Fruit fly (Drosophila melanogaster) whole organism, embryonic: ENCODE results near the gene MtnE.

Source experiments
- Adf1 ChIP-seq: fragments of 200-800 bp; sonication (Bioruptor generic); IDR thresholded peaks from 2 replicates; pipeline ENCODE4 v1.3.6; 2022; ENCODE audit warnings: missing biosample characterization, missing genetic modification characterization
- Aef1 ChIP-seq: fragments of 200-800 bp; sonication (Bioruptor generic); IDR thresholded peaks from 3 replicates; pipeline ENCODE4 v1.3.6; 2022; ENCODE audit warnings: missing biosample characterization, missing genetic modification characterization
- Bgb ChIP-seq: fragments of 200-800 bp; sonication (Bioruptor generic); IDR thresholded peaks from 2 replicates; pipeline ENCODE4 v1.3.6; 2022; ENCODE audit warnings: missing biosample characterization, missing genetic modification characterization; ENCODE audit not compliant: partially characterized antibody
- CG12391 ChIP-seq: fragments of 200-800 bp; sonication (Bioruptor generic); optimal IDR thresholded peaks from 3 replicates; lab custom pipeline; 2018; ENCODE audit warnings: missing biosample characterization, mild to moderate bottlenecking, missing genetic modification characterization, moderate library complexity
- CG14050 ChIP-seq: fragments of 200-800 bp; sonication (Bioruptor generic); IDR thresholded peaks from 3 replicates; pipeline ENCODE4 v1.3.6; 2022; ENCODE audit warnings: missing biosample characterization, missing genetic modification characterization
- CG14965 ChIP-seq: fragments of 200-800 bp; sonication (Bioruptor generic); optimal IDR thresholded peaks from 2 replicates; lab custom pipeline; 2016; ENCODE audit warnings: missing biosample characterization, missing genetic modification characterization, borderline replicate concordance
- CG1529 ChIP-seq: fragments of 200-800 bp; sonication (Bioruptor generic); optimal IDR thresholded peaks from 3 replicates; lab custom pipeline; 2018; ENCODE audit warnings: missing biosample characterization, missing genetic modification characterization
- CG16815 ChIP-seq: fragments of 200-800 bp; sonication (Bioruptor generic); optimal IDR thresholded peaks from 3 replicates; lab custom pipeline; 2017; ENCODE audit warnings: missing biosample characterization, mild to moderate bottlenecking, missing genetic modification characterization
- CG16863 ChIP-seq: fragments of 200-800 bp; sonication (Bioruptor generic); optimal IDR thresholded peaks from 3 replicates; lab custom pipeline; 2016; ENCODE audit warnings: missing biosample characterization, missing genetic modification characterization
- CG17361 ChIP-seq: fragments of 200-800 bp; sonication (Bioruptor generic); IDR thresholded peaks from 3 replicates; pipeline ENCODE4 v1.3.6; 2022; ENCODE audit warnings: missing biosample characterization, missing genetic modification characterization
- CG17385 ChIP-seq: fragments of 200-800 bp; sonication (Bioruptor generic); optimal IDR thresholded peaks from 3 replicates; lab custom pipeline; 2018; ENCODE audit warnings: missing biosample characterization, mild to moderate bottlenecking, missing genetic modification characterization
- CG17612 ChIP-seq: fragments of 200-800 bp; sonication (Bioruptor generic); IDR thresholded peaks from 2 replicates; pipeline ENCODE4 v1.3.6; 2022; ENCODE audit warnings: missing biosample characterization, missing genetic modification characterization
- CG30431 ChIP-seq: fragments of 200-800 bp; sonication (Bioruptor generic); optimal IDR thresholded peaks from 2 replicates; lab custom pipeline; 2017; ENCODE audit warnings: missing biosample characterization, missing genetic modification characterization
- CG3163 ChIP-seq: fragments of 200-800 bp; sonication (Bioruptor generic); optimal IDR thresholded peaks from 3 replicates; lab custom pipeline; 2016; ENCODE audit warnings: missing biosample characterization, missing genetic modification characterization
- CG33557 ChIP-seq: fragments of 200-800 bp; sonication (Bioruptor generic); optimal IDR thresholded peaks from 2 replicates; lab custom pipeline; 2019; ENCODE audit warnings: missing biosample characterization, mild to moderate bottlenecking, missing genetic modification characterization, moderate library complexity
- CG6272 ChIP-seq: fragments of 200-800 bp; sonication (Bioruptor generic); IDR thresholded peaks from 2 replicates; pipeline ENCODE4 v1.3.6; 2022; ENCODE audit warnings: missing biosample characterization, missing genetic modification characterization
- CG6654 ChIP-seq: fragments of 200-800 bp; sonication (Bioruptor generic); optimal IDR thresholded peaks from 2 replicates; lab custom pipeline; 2017; ENCODE audit warnings: missing biosample characterization, mild to moderate bottlenecking, missing genetic modification characterization
- CG9609 ChIP-seq: fragments of 200-800 bp; sonication (Bioruptor generic); optimal IDR thresholded peaks from 3 replicates; lab custom pipeline; 2016; ENCODE audit warnings: missing biosample characterization, missing genetic modification characterization
- CG9817 ChIP-seq: fragments of 200-800 bp; sonication (Bioruptor generic); optimal IDR thresholded peaks from 2 replicates; lab custom pipeline; 2018; ENCODE audit warnings: missing biosample characterization, mild to moderate bottlenecking, missing genetic modification characterization, moderate library complexity
- CTCF ChIP-seq: fragments of 200-800 bp; sonication (Bioruptor generic); optimal IDR thresholded peaks from 2 replicates; lab custom pipeline; 2017; ENCODE audit warnings: missing biosample characterization, mild to moderate bottlenecking, missing genetic modification characterization, moderate library complexity
- D19A ChIP-seq: fragments of 200-800 bp; optimal IDR thresholded peaks from 3 replicates; lab custom pipeline; 2019; ENCODE audit warnings: missing biosample characterization, mild to moderate bottlenecking, missing genetic modification characterization, moderate library complexity
- Dek ChIP-seq: fragments of 200-800 bp; sonication (Bioruptor generic); optimal IDR thresholded peaks from 3 replicates; lab custom pipeline; 2019; ENCODE audit warnings: missing biosample characterization, mild to moderate bottlenecking, missing genetic modification characterization, moderate library complexity
- Doc2 ChIP-seq: fragments of 200-800 bp; sonication (Bioruptor generic); IDR thresholded peaks from 2 replicates; pipeline ENCODE4 v1.3.6; 2022; ENCODE audit warnings: missing biosample characterization, missing genetic modification characterization
- Doc3 ChIP-seq: fragments of 200-800 bp; sonication (Bioruptor generic); IDR thresholded peaks from 3 replicates; pipeline ENCODE4 v1.3.6; 2022; ENCODE audit warnings: missing biosample characterization, missing genetic modification characterization; ENCODE audit not compliant: partially characterized antibody
- E2f2 ChIP-seq: fragments of 200-800 bp; sonication (Bioruptor generic); IDR thresholded peaks from 2 replicates; pipeline ENCODE4 v1.3.6; 2022; ENCODE audit warnings: missing biosample characterization, missing genetic modification characterization
- Elba2 ChIP-seq: fragments of 200-800 bp; sonication (Bioruptor generic); optimal IDR thresholded peaks from 3 replicates; lab custom pipeline; 2016; ENCODE audit warnings: missing biosample characterization, missing genetic modification characterization
- H15 ChIP-seq: fragments of 200-800 bp; sonication (Bioruptor generic); IDR thresholded peaks from 3 replicates; pipeline ENCODE4 v1.3.6; 2022; ENCODE audit warnings: missing biosample characterization, missing genetic modification characterization
- NFAT ChIP-seq: fragments of 200-800 bp; sonication (Bioruptor generic); IDR thresholded peaks from 2 replicates; pipeline ENCODE4 v1.3.6; 2022; ENCODE audit warnings: missing biosample characterization, missing genetic modification characterization
- Neu2 ChIP-seq: fragments of 200-800 bp; sonication (Bioruptor generic); optimal IDR thresholded peaks from 3 replicates; lab custom pipeline; 2016; ENCODE audit warnings: missing biosample characterization, missing genetic modification characterization, borderline replicate concordance
- Nf-YC ChIP-seq: fragments of 200-800 bp; optimal IDR thresholded peaks from 3 replicates; lab custom pipeline; 2019; ENCODE audit warnings: missing biosample characterization, mild to moderate bottlenecking, missing genetic modification characterization, moderate library complexity
- Oaz ChIP-seq: fragments of 200-800 bp; sonication (Bioruptor generic); IDR thresholded peaks from 2 replicates; pipeline ENCODE4 v1.3.6; 2022; ENCODE audit warnings: missing biosample characterization, missing genetic modification characterization
- PHDP ChIP-seq: fragments of 200-800 bp; sonication (Bioruptor generic); optimal IDR thresholded peaks from 3 replicates; lab custom pipeline; 2018; ENCODE audit warnings: missing biosample characterization, mild to moderate bottlenecking, missing genetic modification characterization, moderate library complexity
- Spps ChIP-seq: fragments of 200-800 bp; sonication (Bioruptor generic); optimal IDR thresholded peaks from 2 replicates; lab custom pipeline; 2018; ENCODE audit warnings: missing biosample characterization, mild to moderate bottlenecking, missing genetic modification characterization
- bigmax ChIP-seq: fragments of 200-800 bp; sonication (Bioruptor generic); optimal IDR thresholded peaks from 2 replicates; lab custom pipeline; 2018; ENCODE audit warnings: missing biosample characterization, mild to moderate bottlenecking, missing genetic modification characterization
- cas ChIP-seq: fragments of 200-800 bp; sonication (Bioruptor generic); IDR thresholded peaks from 2 replicates; pipeline ENCODE4 v1.3.6; 2022; ENCODE audit warnings: missing biosample characterization, missing genetic modification characterization
- chm ChIP-seq: fragments of 200-800 bp; sonication (Bioruptor generic); IDR thresholded peaks from 2 replicates; pipeline ENCODE4 v1.3.6; 2022; ENCODE audit warnings: missing biosample characterization, missing genetic modification characterization
- fd64A ChIP-seq: fragments of 200-800 bp; sonication (Bioruptor generic); optimal IDR thresholded peaks from 3 replicates; lab custom pipeline; 2018; ENCODE audit warnings: missing biosample characterization, mild to moderate bottlenecking, missing genetic modification characterization
- gsb-n ChIP-seq: fragments of 200-800 bp; sonication (Bioruptor generic); optimal IDR thresholded peaks from 3 replicates; lab custom pipeline; 2018; ENCODE audit warnings: missing biosample characterization, mild to moderate bottlenecking, missing genetic modification characterization
- inv ChIP-seq: fragments of 200-800 bp; sonication (Bioruptor generic); IDR thresholded peaks from 2 replicates; pipeline ENCODE4 v1.3.6; 2022; ENCODE audit warnings: missing biosample characterization, missing genetic modification characterization; ENCODE audit not compliant: partially characterized antibody
- pita ChIP-seq: fragments of 200-800 bp; sonication (Bioruptor generic); optimal IDR thresholded peaks from 2 replicates; lab custom pipeline; 2017; ENCODE audit warnings: missing biosample characterization, mild to moderate bottlenecking, missing genetic modification characterization
- sens ChIP-seq: fragments of 200-800 bp; sonication (Bioruptor generic); peaks from one replicate; lab custom pipeline; 2016; ENCODE audit warnings: missing biosample characterization, missing genetic modification characterization
- sim ChIP-seq: fragments of 200-800 bp; sonication (Bioruptor generic); IDR thresholded peaks from 2 replicates; pipeline ENCODE4 v1.3.6; 2022; ENCODE audit warnings: missing biosample characterization, missing genetic modification characterization
- slbo ChIP-seq: fragments of 200-800 bp; sonication (Bioruptor generic); IDR thresholded peaks from 2 replicates; pipeline ENCODE4 v1.3.6; 2022; ENCODE audit warnings: missing biosample characterization, missing genetic modification characterization
- slou ChIP-seq: fragments of 200-800 bp; sonication (Bioruptor generic); optimal IDR thresholded peaks from 3 replicates; lab custom pipeline; 2016; ENCODE audit warnings: missing biosample characterization, missing genetic modification characterization
- so ChIP-seq: fragments of 200-800 bp; sonication (Bioruptor generic); IDR thresholded peaks from 3 replicates; pipeline ENCODE4 v1.3.6; 2022; ENCODE audit warnings: missing biosample characterization, missing genetic modification characterization
- sug ChIP-seq: fragments of 200-800 bp; optimal IDR thresholded peaks from 2 replicates; lab custom pipeline; 2019; ENCODE audit warnings: missing biosample characterization, mild to moderate bottlenecking, missing genetic modification characterization, moderate library complexity
- toy ChIP-seq: fragments of 200-800 bp; sonication (Bioruptor generic); IDR thresholded peaks from 2 replicates; pipeline ENCODE4 v1.3.6; 2022; ENCODE audit warnings: missing biosample characterization, missing genetic modification characterization
- ttk ChIP-seq: fragments of 200-800 bp; sonication (Bioruptor generic); IDR thresholded peaks from 2 replicates; pipeline ENCODE4 v2.1.2; 2022; ENCODE audit warnings: missing biosample characterization, missing genetic modification characterization
- unc-4 ChIP-seq: fragments of 200-800 bp; sonication (Bioruptor generic); IDR thresholded peaks from 2 replicates; pipeline ENCODE4 v1.3.6; 2022; ENCODE audit warnings: missing biosample characterization, missing genetic modification characterization; ENCODE audit not compliant: partially characterized antibody
- vvl ChIP-seq: fragments of 200-800 bp; sonication (Bioruptor generic); IDR thresholded peaks from 2 replicates; pipeline ENCODE4 v1.3.6; 2022; ENCODE audit warnings: missing biosample characterization, missing genetic modification characterization

Gene MtnE

DNA sequence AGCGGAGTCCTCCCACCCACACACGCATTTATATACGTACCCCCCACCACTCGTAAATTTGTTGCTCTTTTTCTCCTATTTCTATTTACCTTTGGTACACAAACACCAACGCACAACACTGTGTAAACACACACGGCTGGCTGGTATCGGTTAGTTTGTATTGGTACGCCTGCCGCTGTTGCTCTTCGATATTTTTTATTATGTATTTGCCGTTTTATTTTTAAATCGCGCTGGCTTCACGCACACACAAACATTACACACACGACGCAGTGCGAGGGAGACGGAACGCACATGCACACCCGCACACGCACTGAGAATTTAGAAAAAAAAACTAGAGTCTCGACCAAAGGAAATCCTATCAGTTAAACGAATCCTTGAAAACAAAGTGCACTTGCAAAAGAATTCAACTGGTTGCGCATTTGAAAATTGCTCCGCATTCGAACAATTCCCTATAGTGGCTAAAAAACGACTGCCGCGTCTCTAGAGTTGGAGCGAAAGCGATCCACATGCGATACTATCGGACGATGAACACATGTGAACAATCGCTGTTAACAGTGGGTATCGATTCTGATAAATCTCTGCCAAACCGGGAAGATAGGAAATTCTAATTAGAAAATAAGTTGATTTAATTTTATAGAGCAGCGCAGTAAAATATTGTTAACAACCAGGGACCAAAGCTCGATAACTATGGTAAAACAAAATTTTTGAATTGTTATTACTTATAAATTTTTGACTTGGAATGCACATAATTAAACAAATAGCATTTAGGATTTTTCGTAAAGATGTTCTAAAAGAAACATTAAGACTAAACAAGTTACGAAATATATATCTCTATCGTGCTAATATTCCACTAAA is 16.4 kb upstream of the MtnE start (continued):
- TF ChIP-seq chm (GFP tag; lab: Robert Waterston, UW): peak; percentile 85
- no peak for TF ChIP-seq ttk (GFP tag; lab: Robert Waterston, UW)
- TF ChIP-seq so (GFP tag; lab: Robert Waterston, UW): peak; percentile 66; the same call in 2 of the 3 replicates
- peak; percentile 49 for TF ChIP-seq CG9817 (tag; lab: Kevin White, UChicago)
- peak; percentile 89 for TF ChIP-seq unc-4 (GFP tag; lab: Robert Waterston, UW)
- TF ChIP-seq CG33557 (GFP tag; lab: Kevin White, UChicago): peak; percentile 94
- peak; percentile 74 for TF ChIP-seq CG17385
- peak; percentile 2 for TF ChIP-seq CG6654 (GFP tag; lab: Kevin White, UChicago)
- TF ChIP-seq CG6272 (GFP tag; lab: Robert Waterston, UW): 0 out of 2 replicates have a peak, but pooled peaks have one; percentile 32
- TF ChIP-seq Aef1 (GFP tag; lab: Robert Waterston, UW): no peak
- TF ChIP-seq CTCF: peak; percentile 19
- peak; percentile 95 for TF ChIP-seq inv (GFP tag; lab: Robert Waterston, UW)
- peak; percentile 64 for TF ChIP-seq vvl (GFP tag; lab: Robert Waterston, UW)
- peak; percentile 63 for TF ChIP-seq gsb-n (tag; lab: Kevin White, UChicago)
- TF ChIP-seq slou: no peak
- TF ChIP-seq CG14050 (GFP tag; lab: Robert Waterston, UW): peak; percentile 22; the same call in 1 of the 3 replicates
- peak; percentile 95 for TF ChIP-seq Bgb
- peak; percentile 80 for TF ChIP-seq PHDP (tag; lab: Kevin White, UChicago)
- peak; percentile 79 for TF ChIP-seq Spps (tag; lab: Kevin White, UChicago)
- TF ChIP-seq CG9609: no peak
- TF ChIP-seq cas (GFP tag; lab: Robert Waterston, UW): no peak; the same call in 1 of the 2 replicates
- peak; percentile 16 for TF ChIP-seq D19A (tag; lab: Kevin White, UChicago)
- TF ChIP-seq sim (GFP tag; lab: Robert Waterston, UW): peak; percentile 63; the same call in 1 of the 2 replicates
- peak; percentile 66 for TF ChIP-seq CG14965 (GFP tag; lab: Kevin White, UChicago)
- TF ChIP-seq CG1529 (GFP tag; lab: Kevin White, UChicago): peak; percentile 86
- no peak for TF ChIP-seq Neu2 (GFP tag; lab: Kevin White, UChicago)
- TF ChIP-seq sug (tag; lab: Kevin White, UChicago): peak; percentile 48
- TF ChIP-seq Doc3: peak; percentile 84
- TF ChIP-seq CG16863 (GFP tag; lab: Kevin White, UChicago): peak; percentile 61
- no peak for TF ChIP-seq pita (GFP tag; lab: Kevin White, UChicago)
- TF ChIP-seq CG17612 (GFP tag; lab: Robert Waterston, UW): no peak
- TF ChIP-seq fd64A (GFP tag; lab: Kevin White, UChicago): peak; percentile 96
- TF ChIP-seq CG12391: peak; percentile 1
- TF ChIP-seq toy: no peak
- TF ChIP-seq CG3163 (GFP tag; lab: Kevin White, UChicago): peak; percentile 17
- TF ChIP-seq Doc2 (GFP tag; lab: Robert Waterston, UW): no peak
- peak; percentile 65 for TF ChIP-seq E2f2 (GFP tag; lab: Robert Waterston, UW)
- TF ChIP-seq Nf-YC (tag; lab: Kevin White, UChicago): no peak
- TF ChIP-seq CG17361 (GFP tag; lab: Robert Waterston, UW): no peak
- TF ChIP-seq Oaz (GFP tag; lab: Robert Waterston, UW): no peak
- peak; percentile 17 for TF ChIP-seq CG30431 (GFP tag; lab: Kevin White, UChicago)
- TF ChIP-seq bigmax (GFP tag; lab: Kevin White, UChicago): peak; percentile 49
- peak; percentile 11; the same call in 1 of the 2 replicates for TF ChIP-seq NFAT (GFP tag; lab: Robert Waterston, UW)
- TF ChIP-seq CG16815 (GFP tag; lab: Kevin White, UChicago): no peak
- no peak for TF ChIP-seq H15 (GFP tag; lab: Robert Waterston, UW)
- peak; percentile 58 for TF ChIP-seq Dek
- TF ChIP-seq slbo (GFP tag; lab: Robert Waterston, UW): peak; percentile 26; the same call in 1 of the 2 replicates
- TF ChIP-seq sens: peak; percentile 83
- peak; percentile 33; the same call in 1 of the 2 replicates for TF ChIP-seq Adf1
- no peak for TF ChIP-seq Elba2 (GFP tag; lab: Kevin White, UChicago)
